Worm (Caenorhabditis elegans): ENCODE measurements around the gene eea-1.

Gene eea-1

DNA sequence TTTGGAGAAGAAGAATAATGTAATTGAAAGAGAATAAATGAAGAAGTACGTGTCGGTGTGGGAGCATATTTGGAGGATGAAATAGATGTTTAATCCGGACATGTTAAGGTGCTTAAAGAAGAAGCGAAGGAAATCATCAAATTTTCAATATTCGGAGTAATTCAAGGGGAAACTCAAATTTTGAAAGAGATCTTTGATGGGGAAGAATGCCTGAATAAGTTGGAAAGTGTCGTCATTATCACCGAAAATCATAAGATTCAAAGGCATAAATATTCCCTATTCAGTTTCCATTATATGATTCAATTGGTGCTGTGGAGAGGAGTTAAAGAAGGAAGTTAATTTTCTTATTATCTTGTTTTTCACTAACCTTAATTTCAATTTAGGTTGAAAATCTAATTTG is 17.9 kb upstream of the eea-1 start, which contains the start of gene semi-1:
Gene semi-1, minus strand, starts transcription at position 101 of the 400 bp plus-strand sequence.
- TF ChIP-seq flh-1 (GFP tag; optimal IDR thresholded peaks at IDR 0.05) (no peak), unc-62 (GFP tag; optimal IDR thresholded peaks at IDR 0.05) (no peak), M03D4.4 (tag; optimal IDR thresholded peaks at IDR 0.05) (no peak), nhr-2 (tag; optimal IDR thresholded peaks at IDR 0.05) (no peak), blmp-1 (tag; optimal IDR thresholded peaks at IDR 0.05) (no peak), ceh-39 (tag; optimal IDR thresholded peaks at IDR 0.05) (no peak), nhr-237 (tag; optimal IDR thresholded peaks at IDR 0.05) (no peak), sptf-1 (tag; optimal IDR thresholded peaks at IDR 0.05) (no peak), ceh-43 (GFP tag; optimal IDR thresholded peaks at IDR 0.05) (no peak)

- TF ChIP-seq zip-8 (tag; optimal IDR thresholded peaks at IDR 0.05) = no peak
- no peak for TF ChIP-seq elt-3 (tag; optimal IDR thresholded peaks at IDR 0.05)
- no peak for TF ChIP-seq sem-2 (GFP tag; optimal IDR thresholded peaks at IDR 0.05)
- no peak for TF ChIP-seq nhr-2 (tag; optimal IDR thresholded peaks at IDR 0.05)
- TF ChIP-seq pha-4 (tag; optimal IDR thresholded peaks at IDR 0.05) = no peak
- TF ChIP-seq hlh-1 (tag; optimal IDR thresholded peaks at IDR 0.05) = no peak
- no peak for TF ChIP-seq mls-2 (tag; optimal IDR thresholded peaks at IDR 0.05)
- TF ChIP-seq ham-2 (GFP tag; optimal IDR thresholded peaks at IDR 0.05) = no peak
- TF ChIP-seq tbx-8 (GFP tag; optimal IDR thresholded peaks at IDR 0.05) = no peak
- no peak for TF ChIP-seq unc-62 (GFP tag; optimal IDR thresholded peaks at IDR 0.05)
- no peak for TF ChIP-seq lin-32 (GFP tag; optimal IDR thresholded peaks at IDR 0.05)
- TF ChIP-seq flh-1 (GFP tag; optimal IDR thresholded peaks at IDR 0.05) = no peak
Measured at ce11 chrV:13512515-13512914, 15.3 kb upstream of the eea-1 start.

ce11 chrV:13511618-13512017 is 14.4 kb upstream of the eea-1 start, which contains the start of gene avr-15:
Gene avr-15 (minus strand): TSS chrV:13511718.
- peak; percentile 64 for TF ChIP-seq zip-8 (tag; optimal IDR thresholded peaks at IDR 0.05)
- no peak for TF ChIP-seq mab-5 (tag; optimal IDR thresholded peaks at IDR 0.05)
- no peak for TF ChIP-seq lsy-2 (tag; optimal IDR thresholded peaks at IDR 0.05)

DNA sequence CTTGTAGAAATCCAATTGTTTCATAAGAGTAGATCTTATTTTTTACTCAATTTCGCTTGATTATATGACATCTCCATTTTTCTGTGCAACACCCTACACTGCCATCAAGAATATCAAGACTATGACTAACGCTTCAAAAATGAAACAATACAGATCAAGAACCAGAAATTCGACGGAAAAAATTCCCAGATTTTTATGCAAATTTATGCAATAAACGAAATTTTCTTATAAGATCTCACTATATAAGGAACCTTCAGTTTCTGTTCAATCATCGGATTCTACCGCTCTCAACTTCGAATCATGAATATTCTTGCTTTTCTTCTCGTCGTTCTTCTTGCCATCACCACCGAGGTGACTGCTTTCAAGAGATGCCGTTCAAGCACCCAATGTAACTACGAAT is 9.1 kb upstream of the eea-1 start, which contains the start of gene R11G10.4:
Gene R11G10.4, plus strand, starts transcription at position 301 of the 400 bp plus-strand sequence.
- TF ChIP-seq mep-1 (tag; optimal IDR thresholded peaks at IDR 0.05) (no peak), lin-32 (GFP tag; optimal IDR thresholded peaks at IDR 0.05) (no peak), nhr-12 (tag; optimal IDR thresholded peaks at IDR 0.05) (no peak), blmp-1 (tag; optimal IDR thresholded peaks at IDR 0.05) (no peak), sem-2 (GFP tag; optimal IDR thresholded peaks at IDR 0.05) (no peak), ham-2 (GFP tag; optimal IDR thresholded peaks at IDR 0.05) (no peak), mab-5 (tag; optimal IDR thresholded peaks at IDR 0.05) (no peak), cnd-1 (tag; optimal IDR thresholded peaks at IDR 0.05) (no peak), unc-39 (tag; optimal IDR thresholded peaks at IDR 0.05) (no peak)

- TF ChIP-seq ceh-39 (tag; optimal IDR thresholded peaks at IDR 0.05) (no peak), nhr-237 (tag; optimal IDR thresholded peaks at IDR 0.05) (no peak), lsy-2 (tag; optimal IDR thresholded peaks at IDR 0.05) (no peak), unc-120 (tag; optimal IDR thresholded peaks at IDR 0.05; ENCODE audit: poor library complexity, severe bottlenecking) (no peak), bed-3 (GFP tag; optimal IDR thresholded peaks at IDR 0.05) (no peak), nhr-28 (tag; optimal IDR thresholded peaks at IDR 0.05) (no peak), snpc-4 (tag; optimal IDR thresholded peaks at IDR 0.05) (no peak), mab-5 (tag; optimal IDR thresholded peaks at IDR 0.05) (no peak), ces-1 (GFP tag; optimal IDR thresholded peaks at IDR 0.05) (no peak), sem-2 (GFP tag; optimal IDR thresholded peaks at IDR 0.05) (no peak), mep-1 (tag; optimal IDR thresholded peaks at IDR 0.05) (no peak)
Measured at ce11 chrV:13499227-13499626, 2.1 kb upstream of the eea-1 start.

DNA sequence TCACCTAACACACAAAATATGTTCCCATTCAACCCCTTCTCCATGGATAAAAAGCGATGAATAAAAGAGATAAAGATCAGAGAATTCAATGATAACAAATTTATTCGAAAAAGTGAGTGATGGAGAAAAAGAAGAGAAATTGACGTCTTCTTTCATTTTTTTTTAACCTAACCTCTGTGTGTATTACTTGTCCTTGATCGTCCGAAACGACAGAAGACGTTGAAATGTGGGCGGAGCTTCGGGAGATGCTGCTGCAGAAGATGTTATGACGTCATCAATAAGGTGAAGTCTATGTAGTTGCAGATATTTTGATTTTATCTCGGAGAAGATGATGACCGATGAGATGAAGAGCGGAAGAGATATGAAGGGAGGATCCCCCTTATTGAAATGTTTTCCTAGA is 7.3 kb downstream of the eea-1 start, which contains the start of gene T10G3.3:
Gene T10G3.3, minus strand, starts transcription at position 370 of the 400 bp plus-strand sequence.
- TF ChIP-seq drap-1 (GFP tag; optimal IDR thresholded peaks at IDR 0.05) (no peak), elt-1 (tag; optimal IDR thresholded peaks at IDR 0.05; ENCODE audit: borderline replicate concordance, insufficient read depth) (peak; percentile 85), mab-5 (tag; optimal IDR thresholded peaks at IDR 0.05) (no peak), nhr-237 (tag; optimal IDR thresholded peaks at IDR 0.05) (no peak), ztf-11 (tag; optimal IDR thresholded peaks at IDR 0.05) (no peak), lsy-2 (tag; optimal IDR thresholded peaks at IDR 0.05) (no peak), zip-8 (tag; optimal IDR thresholded peaks at IDR 0.05) (peak; percentile 74)

All from whole organism, mixed stage, embryonic.